Fruit fly (Drosophila melanogaster): ENCODE results near the gene TrissinR.

DNA sequence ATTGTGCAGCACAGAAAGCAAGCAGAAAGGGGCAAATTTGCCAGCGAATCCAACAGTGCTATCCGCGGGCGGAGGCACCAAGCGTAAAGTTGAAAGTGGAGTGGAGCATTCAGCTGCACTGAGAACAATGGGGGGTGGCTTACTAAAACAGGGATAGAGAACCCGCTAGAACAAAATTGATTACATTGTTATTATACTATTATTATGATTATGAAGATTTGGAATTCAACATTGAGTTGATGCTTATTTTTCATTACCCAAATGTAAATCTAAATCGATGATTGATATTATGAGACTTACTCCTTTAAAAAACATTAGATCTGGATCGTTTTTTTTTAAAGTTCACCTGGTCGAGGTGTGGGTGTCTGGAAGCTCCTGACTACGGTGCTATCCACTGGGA lies 77.7 kb downstream of the TrissinR start:
- TF ChIP-seq insv (optimal IDR thresholded peaks at IDR 0.05) (no peak), Sin3A (optimal IDR thresholded peaks at IDR 0.05) (no peak), psq (optimal IDR thresholded peaks at IDR 0.05) (no peak), Myc (optimal IDR thresholded peaks at IDR 0.05) (no peak), ttk (optimal IDR thresholded peaks at IDR 0.05) (no peak)
